Worm (Caenorhabditis elegans) whole organism, L2 larva: ENCODE results near the gene dnj-2.

Source experiments
- C34F6.9 ChIP-seq: fragments of 150-350 bp; optimal IDR thresholded peaks from 2 replicates; lab custom pipeline; 2014; ENCODE audit warnings: missing biosample characterization, missing genetic modification characterization
- F13H6.1 ChIP-seq: sonication (generic microtip); optimal IDR thresholded peaks from 2 replicates; lab custom pipeline; 2016; ENCODE audit warnings: missing genetic modification characterization, missing compliant biosample characterization
- ZK546.5 ChIP-seq: sonication (generic microtip); optimal IDR thresholded peaks from 2 replicates; lab custom pipeline; 2017; ENCODE audit warnings: missing biosample characterization, missing genetic modification characterization
- aly-2 ChIP-seq: fragments of 150-350 bp; optimal IDR thresholded peaks from 2 replicates; lab custom pipeline; 2014; ENCODE audit warnings: missing biosample characterization, missing genetic modification characterization
- blmp-1 ChIP-seq: sonication (generic microtip); optimal IDR thresholded peaks from 2 replicates; lab custom pipeline; 2017; ENCODE audit warnings: missing genetic modification characterization, mild to moderate bottlenecking, missing compliant biosample characterization, antibody characterized with exemption, moderate library complexity; ENCODE audit not compliant: insufficient read depth
- ceh-16 ChIP-seq: fragments of 150-350 bp; optimal IDR thresholded peaks from 2 replicates; lab custom pipeline; 2014; ENCODE audit warnings: missing biosample characterization, missing genetic modification characterization
- ceh-82 ChIP-seq: fragments of 150-350 bp; optimal IDR thresholded peaks from 2 replicates; lab custom pipeline; 2014; ENCODE audit warnings: missing biosample characterization, missing genetic modification characterization
- crh-2 ChIP-seq: sonication (generic microtip); optimal IDR thresholded peaks from 2 replicates; lab custom pipeline; 2017; ENCODE audit warnings: missing biosample characterization, missing genetic modification characterization
- egl-27 ChIP-seq: sonication (generic microtip); optimal IDR thresholded peaks from 3 replicates; lab custom pipeline; 2017; ENCODE audit warnings: missing biosample characterization, missing genetic modification reagents, missing genetic modification characterization
- elt-3 ChIP-seq: sonication (generic microtip); optimal IDR thresholded peaks from 2 replicates; lab custom pipeline; 2017; ENCODE audit warnings: missing biosample characterization, missing genetic modification characterization
- fos-1 ChIP-seq: fragments of 150-350 bp; optimal IDR thresholded peaks from 2 replicates; lab custom pipeline; 2014; ENCODE audit warnings: missing biosample characterization, missing genetic modification characterization
- gmeb-1 ChIP-seq: fragments of 150-350 bp; optimal IDR thresholded peaks from 2 replicates; lab custom pipeline; 2014; ENCODE audit warnings: missing biosample characterization, missing genetic modification characterization
- lin-11 ChIP-seq: fragments of 150-350 bp; sonication (generic microtip); optimal IDR thresholded peaks from 2 replicates; lab custom pipeline; 2014; ENCODE audit warnings: missing biosample characterization, missing genetic modification characterization, inconsistent platforms, mixed read lengths
- lin-13 ChIP-seq: fragments of 150-350 bp; optimal IDR thresholded peaks from 2 replicates; lab custom pipeline; 2014; ENCODE audit warnings: missing biosample characterization, missing genetic modification reagents, missing genetic modification characterization
- lin-39 ChIP-seq: fragments of 150-350 bp; optimal IDR thresholded peaks from 2 replicates; lab custom pipeline; 2014; ENCODE audit warnings: missing biosample characterization, missing genetic modification reagents, missing genetic modification characterization
- lsy-2 ChIP-seq, 2 experiments: fragments of 150-350 bp in 1 of 2; sonication (generic microtip) in 1 of 2; optimal IDR thresholded peaks; 2 replicates each; lab custom pipeline; 2014 to 2017; ENCODE audit warnings: missing biosample characterization in 2 of 2, missing genetic modification characterization in 2 of 2
- mab-5 ChIP-seq: fragments of 150-350 bp; optimal IDR thresholded peaks from 2 replicates; lab custom pipeline; 2014; ENCODE audit warnings: missing biosample characterization, missing genetic modification characterization
- nhr-10 ChIP-seq: sonication (generic microtip); optimal IDR thresholded peaks from 2 replicates; lab custom pipeline; 2017; ENCODE audit warnings: missing biosample characterization, missing genetic modification characterization
- nhr-129 ChIP-seq: fragments of 150-350 bp; optimal IDR thresholded peaks from 2 replicates; lab custom pipeline; 2014; ENCODE audit warnings: missing biosample characterization, missing genetic modification characterization
- nhr-21 ChIP-seq: fragments of 150-350 bp; optimal IDR thresholded peaks from 2 replicates; lab custom pipeline; 2014; ENCODE audit warnings: missing biosample characterization, missing genetic modification characterization
- nhr-23 ChIP-seq: fragments of 150-350 bp; optimal IDR thresholded peaks from 2 replicates; lab custom pipeline; 2014; ENCODE audit warnings: missing biosample characterization, missing genetic modification reagents, missing genetic modification characterization
- nhr-237 ChIP-seq: fragments of 150-350 bp; optimal IDR thresholded peaks from 2 replicates; lab custom pipeline; 2014; ENCODE audit warnings: missing biosample characterization, missing genetic modification characterization
- nhr-25 ChIP-seq: fragments of 150-350 bp; sonication (generic microtip); optimal IDR thresholded peaks from 3 replicates; lab custom pipeline; 2014; ENCODE audit warnings: missing biosample characterization, missing genetic modification characterization
- nhr-6 ChIP-seq: fragments of 150-350 bp; optimal IDR thresholded peaks from 2 replicates; lab custom pipeline; 2014; ENCODE audit warnings: missing biosample characterization, missing genetic modification characterization
- peb-1 ChIP-seq: fragments of 150-350 bp; optimal IDR thresholded peaks from 2 replicates; lab custom pipeline; 2014; ENCODE audit warnings: missing biosample characterization, missing genetic modification characterization
- sem-4 ChIP-seq: fragments of 150-350 bp; optimal IDR thresholded peaks from 2 replicates; lab custom pipeline; 2014; ENCODE audit warnings: missing biosample characterization, missing genetic modification reagents, missing genetic modification characterization
- skn-1 ChIP-seq: sonication (generic microtip); optimal IDR thresholded peaks from 2 replicates; lab custom pipeline; 2017; ENCODE audit warnings: missing biosample characterization, missing genetic modification characterization
- sma-3 ChIP-seq: sonication (generic microtip); optimal IDR thresholded peaks from 2 replicates; lab custom pipeline; 2016; ENCODE audit warnings: missing genetic modification reagents, missing genetic modification characterization, missing compliant biosample characterization
- sma-9 ChIP-seq, 2 experiments: fragments of 150-350 bp in 1 of 2; sonication (generic microtip) in 1 of 2; optimal IDR thresholded peaks; 2 replicates each; lab custom pipeline; 2014 to 2016; ENCODE audit warnings: missing genetic modification characterization in 2 of 2, mild to moderate bottlenecking in 1 of 2, missing biosample characterization in 1 of 2, missing compliant biosample characterization in 1 of 2, missing genetic modification reagents in 1 of 2, moderate library complexity in 1 of 2
- snpc-4 ChIP-seq: fragments of 150-350 bp; optimal IDR thresholded peaks from 2 replicates; lab custom pipeline; 2014; ENCODE audit warnings: missing biosample characterization, missing genetic modification characterization
- unc-55 ChIP-seq: fragments of 150-350 bp; sonication (generic microtip); optimal IDR thresholded peaks from 3 replicates; lab custom pipeline; 2014; ENCODE audit warnings: missing biosample characterization, missing genetic modification reagents, missing genetic modification characterization
- unc-62 ChIP-seq: fragments of 150-350 bp; optimal IDR thresholded peaks from 2 replicates; lab custom pipeline; 2014; ENCODE audit warnings: missing biosample characterization, missing genetic modification reagents, missing genetic modification characterization
- zag-1 ChIP-seq: fragments of 150-350 bp; optimal IDR thresholded peaks from 2 replicates; lab custom pipeline; 2014; ENCODE audit warnings: missing biosample characterization, missing genetic modification characterization
- ztf-1 ChIP-seq: fragments of 200-800 bp; sonication (Bioruptor generic); conservative IDR thresholded peaks from 2 replicates; pipeline ENCODE4 v1.3.6; 2022; ENCODE audit warnings: missing genetic modification characterization, missing compliant biosample characterization
- ztf-11 ChIP-seq: sonication (generic microtip); optimal IDR thresholded peaks from 2 replicates; lab custom pipeline; 2017; ENCODE audit warnings: missing biosample characterization, missing genetic modification characterization
- ztf-4 ChIP-seq: fragments of 150-350 bp; optimal IDR thresholded peaks from 2 replicates; lab custom pipeline; 2014; ENCODE audit warnings: missing biosample characterization, missing genetic modification characterization

The dnj-2 gene

ce11 chrIV:11317119-11317518 is 3.3 kb upstream of the dnj-2 start, which contains the start of gene gspd-1:
TSS of gene gspd-1 (plus strand) at chrIV:11317419.
- TF ChIP-seq crh-2 (tag; lab: Kevin White, UChicago) (no peak), sma-3 (GFP tag; lab: Kevin White, UChicago) (no peak), nhr-21 (tag; lab: Kevin White, UChicago) (no peak), nhr-237 (tag; lab: Kevin White, UChicago) (no peak), nhr-6 (tag; lab: Kevin White, UChicago) (no peak), ztf-4 (tag; lab: Kevin White, UChicago) (no peak), nhr-10 (tag; lab: Kevin White, UChicago) (no peak), F13H6.1 (tag; lab: Kevin White, UChicago) (no peak), unc-62 (GFP tag; lab: Kevin White, UChicago) (no peak), ceh-82 (tag; lab: Kevin White, UChicago) (no peak), peb-1 (tag; lab: Kevin White, UChicago) (no peak), blmp-1 (no peak), lin-11 (no peak), ZK546.5 (tag; lab: Kevin White, UChicago) (no peak), skn-1 (tag; lab: Kevin White, UChicago) (no peak), nhr-25 (tag; lab: Kevin White, UChicago) (no peak), gmeb-1 (tag; lab: Kevin White, UChicago) (no peak), nhr-23 (no peak)

DNA sequence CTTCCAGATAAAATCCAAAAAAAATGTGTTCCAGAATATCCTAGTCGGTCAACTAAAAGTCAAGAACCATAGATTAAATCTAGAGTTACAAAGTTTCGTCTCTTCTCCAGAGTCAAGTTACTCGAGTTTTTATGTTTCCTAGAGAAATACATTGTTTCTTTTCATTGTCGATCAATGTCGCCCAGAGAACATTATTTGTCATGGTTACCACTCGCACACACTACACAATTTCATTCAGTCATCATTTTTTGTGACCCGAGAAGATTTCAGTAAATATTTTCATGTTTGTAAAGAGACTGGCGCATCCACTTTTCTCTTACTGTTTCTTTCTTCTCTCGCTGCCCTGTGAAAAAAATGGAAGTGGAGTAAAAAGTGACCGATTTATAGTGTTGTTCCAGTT is 2.9 kb upstream of the dnj-2 start:
- TF ChIP-seq nhr-237 (tag; lab: Kevin White, UChicago) (no peak), nhr-23 (no peak), peb-1 (tag; lab: Kevin White, UChicago) (no peak), lin-13 (no peak), lin-39 (tag; lab: Kevin White, UChicago) (no peak), sma-9 (GFP tag; optimal IDR thresholded peaks at IDR 0.05; lab: Kevin White, UChicago) (no peak), sma-9 (tag; optimal IDR thresholded peaks at IDR 0.05; lab: Kevin White, UChicago) (no peak)

ce11 chrIV:11316106-11316505 is 2.3 kb upstream of the dnj-2 start:
- no peak for TF ChIP-seq nhr-25 (tag; lab: Kevin White, UChicago)
- no peak for TF ChIP-seq elt-3 (tag; lab: Kevin White, UChicago)
- TF ChIP-seq sma-3 (GFP tag; lab: Kevin White, UChicago) = no peak
- peak in 1 of 2 experiments; percentile 0 for TF ChIP-seq lsy-2 (tag; optimal IDR thresholded peaks at IDR 0.05; lab: Kevin White, UChicago)
- TF ChIP-seq snpc-4 (tag; lab: Kevin White, UChicago) = no peak
- TF ChIP-seq, all 48 proteins: peak for 1

ce11 chrIV:11315688-11316087 is 1.9 kb upstream of the dnj-2 start:
- TF ChIP-seq fos-1 (no peak), ceh-82 (tag; lab: Kevin White, UChicago) (no peak), lin-11 (no peak), egl-27 (tag; lab: Kevin White, UChicago) (no peak), nhr-23 (no peak), nhr-21 (tag; lab: Kevin White, UChicago) (no peak), ztf-11 (tag; lab: Kevin White, UChicago) (no peak), F13H6.1 (tag; lab: Kevin White, UChicago) (no peak)

DNA sequence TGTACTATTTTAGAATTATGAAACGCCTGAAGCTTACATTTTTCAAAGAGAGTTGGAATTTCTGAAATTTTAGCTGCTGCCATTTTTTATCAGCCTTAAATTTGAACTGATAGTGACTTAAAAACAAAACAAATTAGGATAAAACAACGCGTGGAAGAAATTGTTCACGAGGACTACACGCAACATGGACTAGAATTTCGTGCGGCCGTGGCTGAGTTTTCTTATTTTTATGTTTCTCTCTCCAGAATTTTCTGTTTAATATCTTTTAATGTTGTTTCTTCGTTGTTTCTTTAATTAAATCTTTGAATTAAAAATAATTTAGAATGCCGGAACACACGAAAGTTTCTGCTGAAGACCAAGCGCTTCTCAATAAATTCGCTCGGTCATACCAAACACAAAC is 1.1 kb upstream of the dnj-2 start, which contains the start of the genes B0035.3, B0035.22 and pfd-4:
Gene B0035.3, minus strand, starts transcription at position 114 of the 400 bp plus-strand sequence.
Gene B0035.22, plus strand, starts transcription at position 269 of the 400 bp plus-strand sequence.
Gene pfd-4, plus strand, starts transcription at position 323 of the 400 bp plus-strand sequence.
- TF ChIP-seq sma-9 (GFP tag; optimal IDR thresholded peaks at IDR 0.05; lab: Kevin White, UChicago) (peak; percentile 66), sma-9 (tag; optimal IDR thresholded peaks at IDR 0.05; lab: Kevin White, UChicago) (no peak), unc-55 (peak; percentile 76), lsy-2 (tag; optimal IDR thresholded peaks at IDR 0.05; lab: Kevin White, UChicago) (peak; percentile 1 to 79), crh-2 (tag; lab: Kevin White, UChicago) (peak; percentile 72), sem-4 (tag; lab: Kevin White, UChicago) (peak; percentile 53), fos-1 (no peak), lin-39 (tag; lab: Kevin White, UChicago) (no peak), F13H6.1 (tag; lab: Kevin White, UChicago) (peak; percentile 50), C34F6.9 (tag; lab: Kevin White, UChicago) (peak; percentile 73), sma-3 (GFP tag; lab: Kevin White, UChicago) (peak; percentile 53), ceh-16 (no peak), ceh-82 (tag; lab: Kevin White, UChicago) (no peak), nhr-129 (tag; lab: Kevin White, UChicago) (no peak), zag-1 (tag; lab: Kevin White, UChicago) (no peak), lin-13 (peak; percentile 36), mab-5 (tag; lab: Kevin White, UChicago) (no peak), nhr-23 (no peak), aly-2 (tag; lab: Kevin White, UChicago) (no peak), ztf-1 (GFP tag; lab: Robert Waterston, UW) (no peak), nhr-21 (tag; lab: Kevin White, UChicago) (no peak), gmeb-1 (tag; lab: Kevin White, UChicago) (peak; percentile 38), egl-27 (tag; lab: Kevin White, UChicago) (no peak)
- TF ChIP-seq, all 48 proteins: peak for 10
